Worm (Caenorhabditis elegans) whole organism, dauer: Measurements from ENCODE around the gene C52E2.4.
"Not testable (repeated sequence)": the region's sequence is repeated elsewhere in the genome, so short reads cannot be mapped to it uniquely, and the experiment has no call there.

Experiments used
- unc-62 ChIP-seq: sonication (generic microtip); optimal IDR thresholded peaks from 2 replicates; lab custom pipeline; 2017; ENCODE audit warnings: missing biosample characterization, missing genetic modification reagents, missing genetic modification characterization

C52E2.4 gene

DNA sequence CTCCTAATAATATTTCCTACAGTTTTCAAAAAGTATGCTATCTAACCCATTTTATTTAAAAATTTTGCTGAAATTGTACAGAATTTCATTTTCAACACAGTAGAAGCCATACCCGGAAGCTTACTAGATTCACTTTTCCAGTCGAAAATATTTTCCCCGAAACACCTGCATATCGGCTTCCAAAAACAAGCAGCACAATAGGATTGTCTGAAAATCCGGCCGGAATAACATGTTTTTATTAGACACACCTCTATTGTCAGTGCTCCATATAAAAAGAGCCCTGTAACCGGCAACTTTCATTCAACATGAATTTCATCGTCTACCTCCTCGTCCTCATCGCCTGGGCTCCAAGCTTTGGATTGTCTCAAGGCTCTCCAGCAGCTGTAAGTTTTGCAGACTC is 9.6 kb downstream of the C52E2.4 start, which contains the start of gene C52E2.2:
Gene C52E2.2 (plus strand): TSS at position 301 of the 400 bp plus-strand sequence.
- no peak for TF ChIP-seq unc-62

DNA sequence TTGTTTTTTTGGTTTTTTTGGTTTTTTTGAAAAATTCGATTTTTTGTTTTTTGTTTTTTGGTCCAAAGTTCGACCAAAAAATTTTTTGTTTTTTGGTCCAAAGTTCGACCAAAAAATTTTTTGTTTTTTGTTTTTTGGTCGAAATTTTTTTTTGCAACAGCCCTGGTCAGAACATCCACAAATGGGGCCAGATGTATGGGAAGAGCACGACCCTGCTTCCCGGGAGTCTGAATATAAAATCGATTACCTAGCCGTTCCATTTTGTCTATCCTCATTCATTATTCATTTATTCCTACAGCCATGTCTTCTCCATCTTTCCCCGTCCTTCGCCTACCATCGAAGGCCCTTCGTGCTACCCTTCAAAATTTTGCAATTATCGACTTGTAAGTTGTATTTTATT is 11.1 kb downstream of the C52E2.4 start, which contains the start of gene fbxb-95:
Gene fbxb-95 (plus strand): TSS at position 301 of the 400 bp plus-strand sequence.
- not testable (repeated sequence) for TF ChIP-seq unc-62

DNA sequence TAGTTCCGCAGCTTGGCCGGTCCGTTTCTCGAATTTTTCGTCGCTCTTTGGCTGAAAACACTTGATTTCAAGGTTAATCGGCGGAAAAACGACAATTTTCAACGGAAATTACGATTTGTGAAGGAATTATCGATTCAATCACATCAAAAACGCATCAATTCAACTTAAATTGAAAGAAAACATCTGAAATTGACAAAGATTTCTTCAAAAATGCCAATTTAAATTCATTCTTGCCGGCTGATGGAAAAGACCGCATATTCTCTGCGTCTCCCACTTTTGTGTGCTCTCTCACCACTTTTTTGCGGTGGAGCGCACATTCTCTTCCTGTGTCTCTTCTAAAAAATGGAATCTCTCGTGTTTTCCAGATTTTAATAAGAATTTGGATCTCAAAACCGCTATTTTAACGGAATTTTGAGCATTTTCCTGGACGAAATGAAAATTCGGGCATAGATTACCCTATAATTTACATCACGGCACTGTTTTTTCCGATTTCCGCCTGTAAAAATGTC is 18.4 kb downstream of the C52E2.4 start, which contains the start of gene C16C4.18:
Gene C16C4.18 (minus strand): TSS at position 51 of the 509 bp plus-strand sequence.
- not testable (repeated sequence) for TF ChIP-seq unc-62

DNA sequence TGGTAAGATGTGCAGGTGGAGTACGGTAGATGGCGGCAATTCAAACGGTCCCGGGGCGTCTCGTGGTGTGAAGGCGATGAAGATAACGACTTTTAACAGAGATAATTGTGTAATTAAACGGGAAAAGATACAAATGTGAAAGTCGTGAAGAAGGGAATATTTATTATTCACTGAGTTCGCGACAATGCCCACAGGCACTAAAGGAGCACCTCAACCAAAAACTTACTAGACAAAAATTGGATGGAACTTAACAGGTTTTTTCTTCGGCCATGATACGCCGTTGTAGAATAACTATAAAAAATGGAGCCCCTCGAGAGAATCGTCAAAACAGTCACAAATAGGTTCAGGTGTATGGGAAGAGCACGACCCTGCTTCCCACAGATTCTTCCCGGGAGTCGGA is 19.4 kb downstream of the C52E2.4 start, which contains the start of gene fbxb-98:
Gene fbxb-98 (plus strand): TSS at position 301 of the 400 bp plus-strand sequence.
- TF ChIP-seq unc-62 = not testable (repeated sequence)

DNA sequence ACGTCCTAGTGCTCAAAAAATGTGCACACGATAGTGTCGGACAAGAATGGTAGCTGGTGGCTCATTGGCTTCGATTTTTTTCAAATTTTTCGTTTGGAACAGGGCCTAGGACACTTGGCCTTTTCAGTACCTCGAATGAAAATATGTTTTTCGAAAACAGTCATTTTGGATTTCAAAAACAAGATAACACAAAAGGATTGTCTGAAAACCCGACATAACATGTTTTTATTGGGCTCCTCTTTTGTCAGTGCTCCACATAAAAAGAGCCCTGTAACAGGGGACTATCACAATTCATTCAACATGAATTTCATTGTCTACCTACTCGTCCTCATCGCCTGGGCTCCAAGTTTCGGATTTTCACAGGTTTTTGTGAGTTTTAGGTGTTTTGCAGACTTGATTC is 21.3 kb downstream of the C52E2.4 start, which contains the start of gene C16C4.17:
Gene C16C4.17 (plus strand): TSS at position 301 of the 400 bp plus-strand sequence.
- no peak for TF ChIP-seq unc-62

DNA sequence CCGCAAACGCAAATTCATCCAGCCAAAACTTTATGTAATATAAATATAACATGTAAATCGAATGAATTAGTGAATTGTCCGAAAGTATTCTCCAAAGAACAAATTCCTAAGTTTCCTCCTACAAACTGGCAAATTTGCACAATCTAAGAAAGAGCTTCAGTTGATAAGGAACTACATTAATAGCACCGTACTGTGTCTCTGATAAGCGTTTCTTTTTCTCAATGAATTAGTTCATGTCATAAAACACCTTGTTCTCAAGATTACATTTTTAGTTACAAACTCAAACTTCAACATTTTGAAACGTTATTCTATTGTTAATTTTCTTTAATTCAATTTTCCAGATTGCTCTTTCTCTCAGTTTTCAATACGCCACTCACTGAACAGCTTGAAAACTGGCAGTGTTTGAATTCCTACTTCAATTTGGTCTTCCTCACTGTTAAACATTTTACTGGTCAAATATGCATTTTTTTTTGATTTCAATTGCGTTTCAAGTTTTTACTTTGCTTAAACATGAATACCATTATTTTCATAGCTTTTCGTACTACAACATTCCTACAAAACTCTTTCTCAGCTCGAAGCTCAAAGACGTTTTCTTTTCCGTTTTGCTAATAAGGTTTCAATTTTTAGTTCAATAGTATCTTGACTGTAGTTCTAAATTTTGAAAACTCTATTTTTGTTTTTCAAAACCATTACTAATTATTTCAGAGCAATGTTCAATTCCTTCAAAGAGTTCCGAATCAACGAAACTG is 22.9 kb downstream of the C52E2.4 start, which contains the start of gene math-15:
Gene math-15 (plus strand): TSS at position 699 of the 749 bp plus-strand sequence.
- TF ChIP-seq unc-62 = no peak

DNA sequence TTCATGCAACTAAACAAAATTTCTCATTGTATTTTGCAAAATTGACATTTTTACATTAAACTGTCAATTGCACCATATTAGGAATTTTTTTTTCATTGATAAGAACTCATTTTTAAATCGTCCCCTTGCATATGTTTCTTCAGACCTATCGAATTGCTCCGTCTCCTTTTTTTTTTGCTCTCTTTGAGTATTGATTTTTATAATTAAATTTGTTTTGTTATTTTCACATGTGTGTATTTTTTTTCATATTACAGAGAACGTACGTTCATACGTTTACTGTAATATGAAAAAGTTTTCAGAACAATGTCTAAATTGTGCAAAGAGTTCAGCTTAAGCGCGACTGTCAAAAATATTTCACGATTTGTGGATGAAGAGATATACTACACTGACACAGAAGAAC is 26.2 kb downstream of the C52E2.4 start, which contains the start of gene math-14:
Gene math-14 (plus strand): TSS at position 301 of the 400 bp plus-strand sequence.
- no peak for TF ChIP-seq unc-62

DNA sequence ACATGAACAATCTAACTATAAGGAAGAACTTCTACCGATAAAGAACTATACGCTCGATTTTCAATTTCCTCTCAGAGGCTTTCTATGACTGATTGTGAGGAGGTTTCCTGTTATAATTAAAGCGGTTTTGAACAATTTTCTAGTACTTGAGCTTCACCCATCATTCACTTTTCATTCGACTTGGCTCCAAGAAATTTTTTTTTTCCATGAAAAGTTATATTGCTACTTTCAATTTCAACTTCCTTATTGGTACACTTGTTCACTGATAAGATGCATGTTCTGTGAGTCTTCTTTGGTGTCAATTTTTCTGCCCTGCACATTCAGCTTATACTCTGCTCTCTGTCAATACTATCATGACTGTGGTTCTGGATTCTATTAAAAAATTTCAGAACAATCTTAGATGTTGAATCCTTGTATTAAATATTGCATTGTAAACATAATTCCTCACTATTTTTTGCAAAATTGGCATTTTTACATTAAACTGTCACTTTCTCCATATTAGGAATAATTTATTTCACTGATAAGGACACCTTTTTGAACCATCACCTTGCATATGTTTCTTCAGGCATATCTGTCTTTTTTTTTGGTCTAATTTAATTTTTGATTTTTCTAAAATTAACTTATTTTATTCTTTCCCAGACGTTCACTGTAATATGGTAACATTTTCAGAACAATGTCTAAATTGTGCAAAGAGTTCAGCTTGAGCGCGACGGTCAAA is 28.1 kb downstream of the C52E2.4 start, which contains the start of gene math-10:
Gene math-10 (plus strand): TSS at position 668 of the 718 bp plus-strand sequence.
- no peak for TF ChIP-seq unc-62

DNA sequence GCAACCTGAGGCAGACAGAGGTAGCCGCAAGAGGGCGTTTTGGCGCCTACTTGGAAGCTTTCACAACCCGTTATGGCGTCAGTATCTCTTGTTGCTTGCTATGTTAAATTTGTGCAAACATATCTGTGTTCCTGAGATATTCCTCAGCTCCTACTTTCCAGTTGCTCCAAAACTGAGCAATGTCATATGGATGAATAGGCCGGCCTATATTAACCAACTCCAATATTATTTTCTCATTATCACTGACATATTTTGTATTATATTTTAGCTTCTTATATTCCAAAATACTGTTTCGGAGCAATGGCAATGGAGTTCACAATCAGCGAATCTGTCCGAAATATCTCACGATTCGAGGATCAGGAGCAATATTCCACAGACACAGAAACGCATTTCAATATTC is 32.7 kb downstream of the C52E2.4 start, which contains the start of gene math-13:
Gene math-13 (plus strand): TSS at position 301 of the 400 bp plus-strand sequence.
- no peak for TF ChIP-seq unc-62

DNA sequence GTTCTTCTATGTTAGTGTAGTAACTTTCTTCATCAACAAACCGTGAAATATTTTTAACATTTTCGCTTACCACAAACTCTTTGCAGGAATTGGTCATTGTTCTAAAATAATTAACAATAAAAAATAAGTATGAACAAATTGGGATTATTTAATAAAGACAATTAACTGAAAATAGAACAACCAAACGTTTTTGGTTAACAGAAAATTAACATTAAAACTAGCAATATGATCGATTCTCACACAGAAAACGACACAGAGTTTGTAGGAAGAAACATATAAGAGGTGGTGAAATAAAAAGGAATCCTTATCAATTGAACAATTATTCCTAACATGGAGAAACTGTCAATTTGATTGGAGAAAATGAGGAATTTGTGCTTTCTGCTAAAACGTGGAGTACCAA is 35.7 kb downstream of the C52E2.4 start, which contains the start of gene math-16:
Gene math-16 (minus strand): TSS at position 101 of the 400 bp plus-strand sequence.
- no peak for TF ChIP-seq unc-62

DNA sequence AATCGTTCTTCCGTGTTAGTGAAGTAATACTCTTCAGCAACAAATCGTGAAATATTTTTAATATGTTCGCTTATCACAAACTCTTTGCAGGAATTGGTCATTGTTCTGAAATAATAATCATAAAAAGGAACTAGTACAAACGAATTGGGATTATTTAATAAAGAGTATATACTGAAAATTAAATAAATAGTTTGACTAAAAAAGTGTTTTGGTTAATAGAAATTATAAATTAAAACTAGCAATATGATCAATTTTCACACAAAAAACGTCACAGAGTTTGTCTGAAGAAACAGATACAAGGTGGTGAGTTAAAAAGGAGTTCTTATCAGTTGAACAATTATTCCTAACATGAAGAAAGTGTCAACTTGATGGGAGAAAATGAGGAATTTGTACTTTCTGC is 39.8 kb downstream of the C52E2.4 start, which contains the start of gene math-5:
Gene math-5 (minus strand): TSS at position 101 of the 400 bp plus-strand sequence.
- TF ChIP-seq unc-62 = no peak

DNA sequence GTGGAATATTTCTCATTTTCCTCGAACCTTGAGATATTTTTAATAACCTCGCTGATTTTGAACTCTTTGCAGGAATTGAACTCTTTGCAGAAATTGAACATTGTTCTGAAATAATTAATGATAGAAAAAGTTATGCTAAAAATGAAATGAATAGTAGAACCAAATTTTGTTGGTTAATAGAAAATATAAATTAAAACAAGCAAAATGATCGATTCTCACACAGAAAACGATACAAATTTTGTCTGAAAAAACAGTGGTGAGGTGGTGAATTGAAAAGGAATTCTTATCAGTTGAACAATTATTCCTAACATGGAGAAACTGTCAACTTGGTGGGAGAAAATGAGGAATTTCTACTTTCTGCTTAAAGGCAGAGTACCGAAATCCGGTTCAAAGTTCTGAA is 41.7 kb downstream of the C52E2.4 start, which contains the start of gene math-6:
Gene math-6 (minus strand): TSS at position 101 of the 400 bp plus-strand sequence.
- no peak for TF ChIP-seq unc-62

DNA sequence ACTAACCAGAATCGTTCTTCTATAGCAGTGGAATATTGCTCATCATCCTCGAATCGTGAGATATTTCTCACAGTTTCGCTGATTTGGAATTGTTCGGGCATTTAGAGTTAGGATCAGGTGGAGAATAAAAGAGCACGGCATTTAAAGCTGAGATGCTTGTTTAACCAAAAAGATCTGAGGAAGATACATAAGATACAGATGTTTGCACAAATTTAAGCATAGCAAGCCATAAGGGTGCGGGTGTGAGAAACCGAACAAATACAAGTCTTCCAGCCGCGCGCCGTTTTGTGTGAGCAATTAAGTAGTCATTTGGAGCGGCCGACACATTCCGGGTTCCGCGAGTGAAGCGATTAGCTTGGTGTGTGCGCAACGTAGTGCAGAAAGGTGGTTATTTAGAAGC is 43.4 kb downstream of the C52E2.4 start, which contains the start of gene math-7:
Gene math-7 (minus strand): TSS at position 101 of the 400 bp plus-strand sequence.
- no peak for TF ChIP-seq unc-62

DNA sequence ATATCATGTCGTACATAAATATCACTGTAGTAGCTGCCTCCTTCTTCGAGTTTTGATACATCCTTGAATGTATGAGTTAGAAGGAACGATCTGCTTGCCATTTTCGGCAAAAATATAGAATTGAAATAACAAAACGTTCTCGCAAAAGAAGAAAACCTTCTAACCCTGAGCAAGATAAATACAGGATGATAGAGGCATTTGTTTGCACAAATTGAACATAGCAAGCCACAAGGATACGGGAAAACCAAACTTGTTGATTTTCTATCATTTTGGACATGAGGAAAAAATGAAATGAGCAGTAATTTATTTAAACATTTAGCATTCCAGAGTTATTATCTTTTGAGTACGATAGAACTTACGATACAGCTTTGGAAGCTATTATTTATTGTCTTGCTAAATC is 46.1 kb downstream of the C52E2.4 start, which contains the start of gene math-8:
Gene math-8 (minus strand): TSS at position 101 of the 400 bp plus-strand sequence.
- no peak for TF ChIP-seq unc-62

DNA sequence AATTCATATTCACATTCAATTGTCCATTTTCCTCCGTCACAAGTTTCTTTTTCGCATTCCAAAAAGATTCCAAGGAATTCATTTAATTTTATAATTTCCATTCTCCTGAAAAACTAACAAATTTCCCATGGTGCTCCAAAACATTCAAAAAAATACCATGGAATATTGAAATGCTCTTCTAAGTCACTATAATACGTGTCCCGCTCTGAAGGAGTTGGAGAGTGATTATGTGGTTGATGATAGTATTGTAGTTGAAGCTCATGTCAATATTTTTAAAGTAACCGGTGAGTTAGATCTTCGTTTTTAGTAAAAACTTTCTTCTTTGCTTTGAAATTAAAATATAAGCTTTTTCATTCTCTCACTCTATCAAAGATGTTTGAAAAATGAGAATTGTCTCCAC is 47.7 kb downstream of the C52E2.4 start, which contains the start of gene math-9:
Gene math-9 (minus strand): TSS at position 101 of the 400 bp plus-strand sequence.
- no peak for TF ChIP-seq unc-62

DNA sequence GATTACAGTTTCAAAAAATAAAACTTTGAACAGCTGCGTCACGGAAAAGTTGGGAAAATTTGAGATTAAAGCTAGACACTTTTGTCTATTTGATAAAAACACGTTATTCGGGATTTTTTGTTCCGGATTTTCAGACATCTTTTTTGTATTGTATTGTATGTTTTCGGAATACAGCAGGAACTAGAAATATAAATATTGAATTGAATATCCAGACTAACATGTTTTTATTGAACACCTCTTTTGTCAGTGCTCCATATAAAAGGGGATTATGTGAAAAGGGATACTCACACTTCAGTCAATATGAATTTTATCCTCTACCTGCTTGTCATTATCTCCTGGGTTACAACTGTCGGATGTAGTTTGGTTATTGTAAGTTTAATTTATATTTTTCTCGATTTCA is 51.0 kb downstream of the C52E2.4 start, which contains the start of gene C16C4.1:
Gene C16C4.1 (plus strand): TSS at position 301 of the 400 bp plus-strand sequence.
- TF ChIP-seq unc-62 = no peak
